Worm (Caenorhabditis elegans): ENCODE data around the gene C47A4.5.

C47A4.5 gene

DNA sequence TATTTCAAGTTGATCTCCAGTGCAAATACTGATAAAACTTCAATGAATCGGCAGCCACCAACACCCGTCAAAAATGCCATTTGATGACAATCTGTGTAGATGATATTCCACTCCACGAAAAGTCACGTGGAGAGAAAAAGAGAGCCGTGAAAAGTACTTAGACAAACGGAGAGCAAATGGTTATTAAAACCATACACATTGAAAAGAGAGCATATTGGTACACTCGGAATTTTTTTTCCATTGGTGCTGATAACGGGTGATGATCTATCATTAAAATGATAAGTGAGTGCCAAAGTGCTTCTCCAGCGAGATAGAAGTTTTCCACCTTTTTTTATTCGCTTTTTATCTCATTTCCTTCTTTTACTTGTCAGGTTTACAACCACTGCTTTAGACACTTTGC, 20.3 kb upstream of the C47A4.5 start:
- no peak for TF ChIP-seq nhr-76 (tag; optimal IDR thresholded peaks at IDR 0.05)
- no peak for TF ChIP-seq ham-2 (GFP tag; optimal IDR thresholded peaks at IDR 0.05)
- no peak for TF ChIP-seq sem-2 (GFP tag; optimal IDR thresholded peaks at IDR 0.05)
- no peak for TF ChIP-seq ces-1 (GFP tag; optimal IDR thresholded peaks at IDR 0.05)
- no peak for TF ChIP-seq nhr-28 (tag; optimal IDR thresholded peaks at IDR 0.05)
- no peak for TF ChIP-seq unc-120 (tag; optimal IDR thresholded peaks at IDR 0.05; ENCODE audit: poor library complexity, severe bottlenecking)
- no peak for TF ChIP-seq lin-32 (GFP tag; optimal IDR thresholded peaks at IDR 0.05)
- TF ChIP-seq nhr-237 (tag; optimal IDR thresholded peaks at IDR 0.05): no peak
- no peak for TF ChIP-seq ceh-43 (GFP tag; optimal IDR thresholded peaks at IDR 0.05)
- TF ChIP-seq elt-3 (tag; optimal IDR thresholded peaks at IDR 0.05): no peak
- no peak for TF ChIP-seq blmp-1 (tag; optimal IDR thresholded peaks at IDR 0.05)
- TF ChIP-seq lin-13 (tag; optimal IDR thresholded peaks at IDR 0.05): no peak
- TF ChIP-seq ceh-83 (GFP tag; optimal IDR thresholded peaks at IDR 0.05): no peak
- no peak for TF ChIP-seq sptf-1 (tag; optimal IDR thresholded peaks at IDR 0.05)
- no peak for TF ChIP-seq elt-1 (tag; optimal IDR thresholded peaks at IDR 0.05; ENCODE audit: borderline replicate concordance, insufficient read depth)
- no peak for TF ChIP-seq unc-62 (GFP tag; optimal IDR thresholded peaks at IDR 0.05)
- TF ChIP-seq nhr-2 (tag; optimal IDR thresholded peaks at IDR 0.05): no peak
- no peak for TF ChIP-seq drap-1 (GFP tag; optimal IDR thresholded peaks at IDR 0.05)

DNA sequence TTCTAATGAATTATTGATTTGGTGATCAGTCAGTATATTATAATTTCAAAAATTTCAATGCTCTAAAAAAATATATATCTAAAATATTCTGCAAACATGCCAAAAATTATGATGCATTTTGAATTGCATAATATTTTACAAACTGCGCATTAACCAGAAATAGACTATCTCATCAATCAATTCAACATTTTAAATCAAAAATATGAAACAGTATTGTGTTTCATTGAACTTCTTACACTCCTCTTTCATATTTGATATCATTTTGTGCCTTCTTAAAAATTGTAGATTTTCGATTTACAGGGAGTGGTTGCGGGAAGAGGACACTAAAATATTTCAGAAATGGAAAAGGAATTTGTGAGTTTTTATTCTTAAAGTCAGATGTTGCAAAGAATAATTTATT, 18.9 kb upstream of the C47A4.5 start, which contains the start of gene ent-4:
ent-4 (plus strand) TSS at position 301 of the 400 bp plus-strand sequence.
- TF ChIP-seq cnd-1 (tag; optimal IDR thresholded peaks at IDR 0.05) (no peak), sptf-1 (tag; optimal IDR thresholded peaks at IDR 0.05) (no peak), ceh-83 (GFP tag; optimal IDR thresholded peaks at IDR 0.05) (no peak), elt-3 (tag; optimal IDR thresholded peaks at IDR 0.05) (no peak), nhr-28 (tag; optimal IDR thresholded peaks at IDR 0.05) (no peak), nhr-2 (tag; optimal IDR thresholded peaks at IDR 0.05) (no peak), snpc-4 (tag; optimal IDR thresholded peaks at IDR 0.05) (no peak), ham-2 (GFP tag; optimal IDR thresholded peaks at IDR 0.05) (no peak), sem-2 (GFP tag; optimal IDR thresholded peaks at IDR 0.05) (no peak)

- no peak for TF ChIP-seq ham-2 (GFP tag; optimal IDR thresholded peaks at IDR 0.05)
- no peak for TF ChIP-seq zip-8 (tag; optimal IDR thresholded peaks at IDR 0.05)
- no peak for TF ChIP-seq ztf-11 (tag; optimal IDR thresholded peaks at IDR 0.05)
- no peak for TF ChIP-seq flh-1 (GFP tag; optimal IDR thresholded peaks at IDR 0.05)
- TF ChIP-seq unc-39 (tag; optimal IDR thresholded peaks at IDR 0.05): no peak
- no peak for TF ChIP-seq M03D4.4 (tag; optimal IDR thresholded peaks at IDR 0.05)
- TF ChIP-seq lin-13 (tag; optimal IDR thresholded peaks at IDR 0.05): no peak
- no peak for TF ChIP-seq lin-32 (GFP tag; optimal IDR thresholded peaks at IDR 0.05)
- TF ChIP-seq ceh-43 (GFP tag; optimal IDR thresholded peaks at IDR 0.05): no peak
- TF ChIP-seq ceh-83 (GFP tag; optimal IDR thresholded peaks at IDR 0.05): no peak
Observed at ce11 chrIV:13727865-13728264, 17.6 kb upstream of the C47A4.5 start.

DNA sequence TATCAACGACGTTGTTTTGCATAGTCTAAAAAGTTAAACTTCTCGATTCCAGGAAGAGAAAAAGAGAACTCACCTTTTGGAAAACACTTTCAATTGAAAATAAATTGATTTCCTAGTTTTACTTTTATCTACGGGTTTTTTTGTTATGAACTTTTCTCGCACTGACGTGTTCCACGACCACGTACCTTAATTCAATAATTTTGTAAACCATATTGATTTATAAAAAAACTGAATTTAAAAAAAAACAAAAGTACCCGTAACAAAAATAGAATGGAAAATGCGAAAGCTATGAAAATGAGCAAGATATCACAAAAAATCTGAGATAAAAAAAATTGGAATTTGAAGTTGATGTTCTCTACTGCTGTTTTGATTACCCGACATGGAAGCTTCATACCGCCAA, 3.3 kb upstream of the C47A4.5 start, which contains the start of gene C47A4.3:
C47A4.3 (minus strand) TSS at position 101 of the 400 bp plus-strand sequence.
- no peak for TF ChIP-seq ceh-83 (GFP tag; optimal IDR thresholded peaks at IDR 0.05)
- TF ChIP-seq lin-13 (tag; optimal IDR thresholded peaks at IDR 0.05): no peak
- no peak for TF ChIP-seq sptf-1 (tag; optimal IDR thresholded peaks at IDR 0.05)
- no peak for TF ChIP-seq unc-120 (tag; optimal IDR thresholded peaks at IDR 0.05; ENCODE audit: poor library complexity, severe bottlenecking)
- TF ChIP-seq nhr-2 (tag; optimal IDR thresholded peaks at IDR 0.05): no peak
- no peak for TF ChIP-seq mep-1 (tag; optimal IDR thresholded peaks at IDR 0.05)
- no peak for TF ChIP-seq nhr-76 (tag; optimal IDR thresholded peaks at IDR 0.05)
- TF ChIP-seq pha-4 (tag; optimal IDR thresholded peaks at IDR 0.05): no peak
- no peak for TF ChIP-seq flh-1 (GFP tag; optimal IDR thresholded peaks at IDR 0.05)
- TF ChIP-seq lin-32 (GFP tag; optimal IDR thresholded peaks at IDR 0.05): no peak
- no peak for TF ChIP-seq nhr-12 (tag; optimal IDR thresholded peaks at IDR 0.05)
- TF ChIP-seq drap-1 (GFP tag; optimal IDR thresholded peaks at IDR 0.05): no peak
- no peak for TF ChIP-seq ztf-11 (tag; optimal IDR thresholded peaks at IDR 0.05)
- TF ChIP-seq bed-3 (GFP tag; optimal IDR thresholded peaks at IDR 0.05): no peak
- no peak for TF ChIP-seq sem-2 (GFP tag; optimal IDR thresholded peaks at IDR 0.05)
- TF ChIP-seq nhr-237 (tag; optimal IDR thresholded peaks at IDR 0.05): no peak
- TF ChIP-seq lsy-2 (tag; optimal IDR thresholded peaks at IDR 0.05): no peak
- TF ChIP-seq hlh-1 (tag; optimal IDR thresholded peaks at IDR 0.05): no peak

ce11 chrIV:13748798-13749197, 3.3 kb downstream of the C47A4.5 start:
- TF ChIP-seq nhr-237 (tag; optimal IDR thresholded peaks at IDR 0.05): no peak
- peak; percentile 8 for TF ChIP-seq unc-120 (tag; optimal IDR thresholded peaks at IDR 0.05; ENCODE audit: poor library complexity, severe bottlenecking)
- peak; percentile 45 for TF ChIP-seq hlh-1 (tag; optimal IDR thresholded peaks at IDR 0.05)
